Worm (Caenorhabditis elegans) whole organism, midembryonic: ENCODE measurements around the gene F56F10.1.
A peak's percentile ranks its signal among the peaks of the same experiment; 100 is the strongest.

Experiments used
- T22C8.4 ChIP-seq: fragments of 200-800 bp; sonication (Bioruptor generic); IDR thresholded peaks from 2 replicates; pipeline ENCODE4 v1.3.6; 2022; ENCODE audit warnings: missing genetic modification characterization, missing compliant biosample characterization
- flt-1 ChIP-seq: fragments of 200-800 bp; sonication (Bioruptor generic); IDR thresholded peaks from 2 replicates; pipeline ENCODE4 v1.3.6; 2022; ENCODE audit warnings: missing genetic modification characterization, missing compliant biosample characterization
- klf-2 ChIP-seq: fragments of 200-800 bp; sonication (Bioruptor generic); conservative IDR thresholded peaks from 2 replicates; pipeline ENCODE4 v1.3.6; 2022; ENCODE audit warnings: missing genetic modification reagents, missing genetic modification characterization, missing compliant biosample characterization
- tab-1 ChIP-seq: fragments of 200-800 bp; sonication (Bioruptor generic); IDR thresholded peaks from 2 replicates; pipeline ENCODE4 v1.3.6; 2022; ENCODE audit warnings: missing genetic modification characterization, missing compliant biosample characterization
- ztf-23 ChIP-seq: fragments of 200-800 bp; sonication (Bioruptor generic); IDR thresholded peaks from 2 replicates; pipeline ENCODE4 v1.3.6; 2022; ENCODE audit warnings: missing genetic modification reagents, missing genetic modification characterization, missing compliant biosample characterization
- ztf-29 ChIP-seq: fragments of 200-800 bp; sonication (Bioruptor generic); IDR thresholded peaks from 2 replicates; pipeline ENCODE4 v1.3.6; 2022; ENCODE audit warnings: missing genetic modification reagents, missing genetic modification characterization, missing compliant biosample characterization

- TF ChIP-seq ztf-29 (GFP tag; lab: Robert Waterston, UW) (no peak), klf-2 (no peak), T22C8.4 (GFP tag; lab: Robert Waterston, UW) (no peak), flt-1 (GFP tag; lab: Robert Waterston, UW) (no peak), ztf-23 (GFP tag; lab: Robert Waterston, UW) (peak; percentile 49; the same call in 1 of the 2 replicates), tab-1 (GFP tag; lab: Robert Waterston, UW) (no peak)
Observed at ce11 chrX:876935-877334, 4.5 kb downstream of the F56F10.1 start, which contains the start of gene ZC13.1.
